Worm (Caenorhabditis elegans) whole organism, L2 larva: ENCODE measurements around the gene oig-4.

ENCODE experiments used
- C34F6.9 ChIP-seq: fragments of 150-350 bp; optimal IDR thresholded peaks from 2 replicates; lab custom pipeline; 2014; ENCODE audit warnings: missing biosample characterization, missing genetic modification characterization
- F13H6.1 ChIP-seq: sonication (generic microtip); optimal IDR thresholded peaks from 2 replicates; lab custom pipeline; 2016; ENCODE audit warnings: missing genetic modification characterization, missing compliant biosample characterization
- Y55F3AM.14 ChIP-seq: fragments of 200-800 bp; sonication (Bioruptor generic); optimal IDR thresholded peaks from 2 replicates; lab custom pipeline; 2018; ENCODE audit warnings: mild to moderate bottlenecking, missing genetic modification characterization, missing compliant biosample characterization
- alr-1 ChIP-seq: fragments of 150-350 bp; optimal IDR thresholded peaks from 2 replicates; lab custom pipeline; 2014; ENCODE audit warnings: missing biosample characterization, missing genetic modification characterization
- blmp-1 ChIP-seq: sonication (generic microtip); optimal IDR thresholded peaks from 2 replicates; lab custom pipeline; 2017; ENCODE audit warnings: missing genetic modification characterization, mild to moderate bottlenecking, missing compliant biosample characterization, antibody characterized with exemption, moderate library complexity; ENCODE audit not compliant: insufficient read depth
- ceh-16 ChIP-seq: fragments of 150-350 bp; optimal IDR thresholded peaks from 2 replicates; lab custom pipeline; 2014; ENCODE audit warnings: missing biosample characterization, missing genetic modification characterization
- ceh-82 ChIP-seq: fragments of 150-350 bp; optimal IDR thresholded peaks from 2 replicates; lab custom pipeline; 2014; ENCODE audit warnings: missing biosample characterization, missing genetic modification characterization
- dmd-4 ChIP-seq: sonication (generic microtip); optimal IDR thresholded peaks from 2 replicates; lab custom pipeline; 2017; ENCODE audit warnings: missing biosample characterization, missing genetic modification characterization
- egl-27 ChIP-seq: sonication (generic microtip); optimal IDR thresholded peaks from 3 replicates; lab custom pipeline; 2017; ENCODE audit warnings: missing biosample characterization, missing genetic modification reagents, missing genetic modification characterization
- elt-3 ChIP-seq: sonication (generic microtip); optimal IDR thresholded peaks from 2 replicates; lab custom pipeline; 2017; ENCODE audit warnings: missing biosample characterization, missing genetic modification characterization
- fos-1 ChIP-seq: fragments of 150-350 bp; optimal IDR thresholded peaks from 2 replicates; lab custom pipeline; 2014; ENCODE audit warnings: missing biosample characterization, missing genetic modification characterization
- gmeb-1 ChIP-seq: fragments of 150-350 bp; optimal IDR thresholded peaks from 2 replicates; lab custom pipeline; 2014; ENCODE audit warnings: missing biosample characterization, missing genetic modification characterization
- lin-11 ChIP-seq: fragments of 150-350 bp; sonication (generic microtip); optimal IDR thresholded peaks from 2 replicates; lab custom pipeline; 2014; ENCODE audit warnings: missing biosample characterization, missing genetic modification characterization, inconsistent platforms, mixed read lengths
- lin-39 ChIP-seq: fragments of 150-350 bp; optimal IDR thresholded peaks from 2 replicates; lab custom pipeline; 2014; ENCODE audit warnings: missing biosample characterization, missing genetic modification reagents, missing genetic modification characterization
- mab-5 ChIP-seq: fragments of 150-350 bp; optimal IDR thresholded peaks from 2 replicates; lab custom pipeline; 2014; ENCODE audit warnings: missing biosample characterization, missing genetic modification characterization
- mbf-1 ChIP-seq: sonication (generic microtip); optimal IDR thresholded peaks from 2 replicates; lab custom pipeline; 2017; ENCODE audit warnings: missing biosample characterization, missing genetic modification characterization
- mdl-1 ChIP-seq, 2 experiments: fragments of 150-350 bp in 1 of 2; sonication (generic microtip) in 1 of 2; optimal IDR thresholded peaks; 2 replicates each; lab custom pipeline; 2017; ENCODE audit warnings: missing biosample characterization in 2 of 2, missing genetic modification characterization in 2 of 2
- nhr-10 ChIP-seq: sonication (generic microtip); optimal IDR thresholded peaks from 2 replicates; lab custom pipeline; 2017; ENCODE audit warnings: missing biosample characterization, missing genetic modification characterization
- nhr-11 ChIP-seq: fragments of 150-350 bp; optimal IDR thresholded peaks from 2 replicates; lab custom pipeline; 2014; ENCODE audit warnings: missing biosample characterization, missing genetic modification characterization
- nhr-12 ChIP-seq: fragments of 150-350 bp; optimal IDR thresholded peaks from 2 replicates; lab custom pipeline; 2014; ENCODE audit warnings: missing biosample characterization, missing genetic modification characterization
- nhr-129 ChIP-seq: fragments of 150-350 bp; optimal IDR thresholded peaks from 2 replicates; lab custom pipeline; 2014; ENCODE audit warnings: missing biosample characterization, missing genetic modification characterization
- nhr-23 ChIP-seq: fragments of 150-350 bp; optimal IDR thresholded peaks from 2 replicates; lab custom pipeline; 2014; ENCODE audit warnings: missing biosample characterization, missing genetic modification reagents, missing genetic modification characterization
- nhr-237 ChIP-seq: fragments of 150-350 bp; optimal IDR thresholded peaks from 2 replicates; lab custom pipeline; 2014; ENCODE audit warnings: missing biosample characterization, missing genetic modification characterization
- nhr-25 ChIP-seq: fragments of 150-350 bp; sonication (generic microtip); optimal IDR thresholded peaks from 3 replicates; lab custom pipeline; 2014; ENCODE audit warnings: missing biosample characterization, missing genetic modification characterization
- nhr-77 ChIP-seq: fragments of 150-350 bp; optimal IDR thresholded peaks from 2 replicates; lab custom pipeline; 2014; ENCODE audit warnings: missing biosample characterization, missing genetic modification characterization
- peb-1 ChIP-seq: fragments of 150-350 bp; optimal IDR thresholded peaks from 2 replicates; lab custom pipeline; 2014; ENCODE audit warnings: missing biosample characterization, missing genetic modification characterization
- sem-4 ChIP-seq: fragments of 150-350 bp; optimal IDR thresholded peaks from 2 replicates; lab custom pipeline; 2014; ENCODE audit warnings: missing biosample characterization, missing genetic modification reagents, missing genetic modification characterization
- skn-1 ChIP-seq: sonication (generic microtip); optimal IDR thresholded peaks from 2 replicates; lab custom pipeline; 2017; ENCODE audit warnings: missing biosample characterization, missing genetic modification characterization
- sma-3 ChIP-seq: sonication (generic microtip); optimal IDR thresholded peaks from 2 replicates; lab custom pipeline; 2016; ENCODE audit warnings: missing genetic modification reagents, missing genetic modification characterization, missing compliant biosample characterization
- sma-9 ChIP-seq, 2 experiments: fragments of 150-350 bp in 1 of 2; sonication (generic microtip) in 1 of 2; optimal IDR thresholded peaks; 2 replicates each; lab custom pipeline; 2014 to 2016; ENCODE audit warnings: missing genetic modification characterization in 2 of 2, mild to moderate bottlenecking in 1 of 2, missing biosample characterization in 1 of 2, missing compliant biosample characterization in 1 of 2, missing genetic modification reagents in 1 of 2, moderate library complexity in 1 of 2
- snpc-4 ChIP-seq: fragments of 150-350 bp; optimal IDR thresholded peaks from 2 replicates; lab custom pipeline; 2014; ENCODE audit warnings: missing biosample characterization, missing genetic modification characterization
- unc-39 ChIP-seq: fragments of 150-350 bp; optimal IDR thresholded peaks from 2 replicates; lab custom pipeline; 2014; ENCODE audit warnings: missing biosample characterization, missing genetic modification characterization
- unc-62 ChIP-seq: fragments of 150-350 bp; optimal IDR thresholded peaks from 2 replicates; lab custom pipeline; 2014; ENCODE audit warnings: missing biosample characterization, missing genetic modification reagents, missing genetic modification characterization
- zag-1 ChIP-seq: fragments of 150-350 bp; optimal IDR thresholded peaks from 2 replicates; lab custom pipeline; 2014; ENCODE audit warnings: missing biosample characterization, missing genetic modification characterization
- ztf-11 ChIP-seq: sonication (generic microtip); optimal IDR thresholded peaks from 2 replicates; lab custom pipeline; 2017; ENCODE audit warnings: missing biosample characterization, missing genetic modification characterization
- ztf-4 ChIP-seq: fragments of 150-350 bp; optimal IDR thresholded peaks from 2 replicates; lab custom pipeline; 2014; ENCODE audit warnings: missing biosample characterization, missing genetic modification characterization

The oig-4 gene

DNA sequence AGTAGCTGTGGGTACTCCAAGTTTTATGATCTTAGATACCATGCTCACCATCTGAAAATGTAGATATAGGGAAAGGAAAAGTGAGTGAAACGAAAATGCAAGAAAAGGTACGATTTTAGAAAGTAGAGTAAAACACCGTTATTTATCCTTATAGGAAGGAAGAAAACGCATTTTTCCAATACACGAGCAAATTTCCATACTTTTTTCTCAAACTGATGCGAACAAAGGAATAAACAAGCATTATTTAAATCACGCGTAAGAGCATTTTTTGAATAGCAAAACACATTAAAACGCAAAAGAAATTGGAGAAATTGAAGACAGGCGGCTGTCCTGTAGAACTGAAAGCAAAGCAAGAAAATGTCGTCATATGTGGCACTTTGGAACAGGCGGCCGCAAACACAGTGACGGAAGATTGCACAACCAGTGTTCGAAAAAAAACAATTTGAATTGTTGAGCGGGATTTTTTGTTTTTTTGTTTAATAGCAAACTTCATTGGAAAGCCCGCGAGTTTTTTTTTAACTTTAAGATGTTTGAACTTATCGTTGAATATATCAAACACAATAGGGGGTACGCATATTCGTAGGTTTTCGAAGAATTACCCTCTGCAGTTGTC lies 14.5 kb upstream of the oig-4 start, which contains the start of gene pgam-5:
Gene pgam-5, minus strand, starts transcription at position 51 of the 613 bp plus-strand sequence.
- TF ChIP-seq nhr-23 (tag; lab: Kevin White, UChicago) (no peak), nhr-129 (tag; lab: Kevin White, UChicago) (peak; percentile 4)

DNA sequence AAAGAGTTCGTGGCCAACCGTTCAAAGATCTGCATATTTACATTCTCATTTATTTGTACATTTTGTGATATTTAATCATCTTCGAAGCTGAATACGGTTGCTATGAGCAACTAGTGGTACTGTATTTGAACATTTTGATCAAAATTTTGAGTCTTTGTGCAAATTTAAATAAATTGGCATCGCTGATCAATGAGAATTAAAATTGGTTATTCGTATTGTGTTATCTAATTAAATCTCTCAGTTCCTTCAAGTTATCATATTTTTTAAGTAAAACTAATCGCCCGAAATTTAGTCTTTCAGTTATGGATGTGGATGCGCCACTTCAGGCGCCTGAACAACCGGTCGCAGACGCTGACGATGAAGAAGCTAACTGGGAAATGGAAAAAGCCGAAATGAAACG lies 14.0 kb upstream of the oig-4 start, which contains the start of gene npp-21:
Gene npp-21, plus strand, starts transcription at position 301 of the 400 bp plus-strand sequence.
- TF ChIP-seq dmd-4 (tag; lab: Kevin White, UChicago) = no peak
- no peak for TF ChIP-seq ceh-82 (tag; lab: Kevin White, UChicago)
- TF ChIP-seq egl-27 (tag; lab: Kevin White, UChicago) = no peak
- TF ChIP-seq snpc-4 (tag; lab: Kevin White, UChicago) = no peak
- TF ChIP-seq nhr-10 (tag; lab: Kevin White, UChicago) = no peak
- no peak for TF ChIP-seq nhr-12 (tag; lab: Kevin White, UChicago)
- no peak for TF ChIP-seq lin-11 (tag; lab: Kevin White, UChicago)
- TF ChIP-seq gmeb-1 (tag; lab: Kevin White, UChicago) = no peak
- TF ChIP-seq zag-1 = no peak
- no peak for TF ChIP-seq nhr-23 (tag; lab: Kevin White, UChicago)
- no peak for TF ChIP-seq ceh-16

DNA sequence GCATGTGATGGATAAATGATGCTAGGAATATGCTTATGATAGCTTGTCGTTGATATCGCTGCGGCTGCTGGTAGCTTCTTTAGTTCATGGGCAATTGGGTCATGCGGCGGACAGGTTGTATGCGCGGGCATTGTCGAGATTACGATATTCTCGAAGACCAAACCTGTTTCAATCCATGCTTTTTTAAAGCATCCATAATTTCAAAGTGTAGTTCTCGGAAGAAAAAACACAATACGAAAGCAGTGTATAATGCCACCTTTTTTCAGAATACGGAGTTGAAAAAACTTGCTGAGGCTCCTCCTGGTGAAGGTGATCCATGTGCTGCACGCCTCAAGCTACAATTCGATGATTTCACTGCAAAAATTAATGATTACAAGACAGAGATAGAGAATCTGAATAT lies 8.0 kb upstream of the oig-4 start, which contains the start of gene osm-8:
Gene osm-8, minus strand, starts transcription at position 101 of the 400 bp plus-strand sequence.
- no peak for TF ChIP-seq ceh-82 (tag; lab: Kevin White, UChicago)
- TF ChIP-seq nhr-77 = no peak
- no peak for TF ChIP-seq ztf-11 (tag; lab: Kevin White, UChicago)
- no peak for TF ChIP-seq unc-39 (tag; lab: Kevin White, UChicago)
- no peak for TF ChIP-seq ztf-4 (tag; lab: Kevin White, UChicago)
- TF ChIP-seq sma-9 (GFP tag; optimal IDR thresholded peaks at IDR 0.05; lab: Kevin White, UChicago) = no peak
- TF ChIP-seq sma-9 (tag; optimal IDR thresholded peaks at IDR 0.05; lab: Kevin White, UChicago) = no peak
- TF ChIP-seq egl-27 (tag; lab: Kevin White, UChicago) = no peak
- no peak for TF ChIP-seq F13H6.1
- no peak for TF ChIP-seq mdl-1 (tag; optimal IDR thresholded peaks at IDR 0.05; lab: Kevin White, UChicago)
- no peak for TF ChIP-seq nhr-25 (tag; lab: Kevin White, UChicago)
- TF ChIP-seq alr-1 (tag; lab: Kevin White, UChicago) = no peak
- no peak for TF ChIP-seq ceh-16

DNA sequence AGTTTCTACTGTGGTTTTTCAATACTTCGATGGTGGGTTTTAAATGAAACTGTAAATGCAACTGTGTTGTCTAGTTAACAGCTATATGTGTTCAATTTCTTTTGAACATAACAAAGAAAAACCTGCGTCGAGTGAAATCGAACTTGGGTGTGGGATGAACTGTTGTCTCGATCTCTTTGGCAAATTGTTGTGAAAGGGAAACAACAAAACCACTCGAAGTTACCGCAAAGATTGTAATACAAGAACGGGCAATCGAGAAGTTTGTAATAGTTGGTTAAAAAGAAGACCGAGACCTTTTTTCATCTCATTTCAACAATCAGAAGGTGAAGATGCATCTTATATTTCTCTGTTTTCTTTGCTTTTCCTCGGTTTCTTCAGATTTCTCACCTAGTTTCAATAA lies 5.4 kb upstream of the oig-4 start, which contains the start of gene lips-17:
Gene lips-17, plus strand, starts transcription at position 301 of the 400 bp plus-strand sequence.
- TF ChIP-seq sem-4 (no peak), sma-3 (no peak), peb-1 (no peak), sma-9 (GFP tag; optimal IDR thresholded peaks at IDR 0.05; lab: Kevin White, UChicago) (no peak), sma-9 (tag; optimal IDR thresholded peaks at IDR 0.05; lab: Kevin White, UChicago) (no peak), alr-1 (tag; lab: Kevin White, UChicago) (no peak), gmeb-1 (tag; lab: Kevin White, UChicago) (no peak), fos-1 (tag; lab: Kevin White, UChicago) (no peak), F13H6.1 (no peak), skn-1 (tag; lab: Kevin White, UChicago) (no peak), dmd-4 (tag; lab: Kevin White, UChicago) (no peak), lin-11 (tag; lab: Kevin White, UChicago) (no peak), C34F6.9 (no peak), lin-39 (tag; lab: Kevin White, UChicago) (no peak), mbf-1 (tag; lab: Kevin White, UChicago) (no peak), blmp-1 (no peak), nhr-77 (no peak)
- TF ChIP-seq, all 48 proteins: peak for 0

DNA sequence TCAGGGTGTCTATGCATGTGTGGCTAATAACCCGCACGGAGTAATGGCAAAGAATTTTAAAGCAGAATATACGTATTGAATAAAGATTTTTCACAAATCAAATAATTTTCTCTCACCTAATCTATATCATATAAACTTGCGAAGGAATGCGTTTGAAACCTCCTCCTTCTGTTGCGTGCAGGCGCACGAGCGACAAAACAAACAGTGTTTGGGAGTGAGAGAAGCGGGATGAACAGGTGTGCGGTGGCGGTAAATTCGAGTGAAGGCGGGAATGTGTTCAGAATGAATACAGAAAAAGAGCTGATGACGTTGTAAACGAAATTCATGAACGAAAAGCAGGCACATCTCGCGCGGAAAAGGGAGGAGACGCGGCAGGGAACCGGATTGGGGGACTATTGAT lies 993 bp downstream of the oig-4 start:
- TF ChIP-seq unc-62 (GFP tag; lab: Kevin White, UChicago) (no peak), alr-1 (tag; lab: Kevin White, UChicago) (no peak), elt-3 (tag; lab: Kevin White, UChicago) (no peak), F13H6.1 (no peak), mbf-1 (tag; lab: Kevin White, UChicago) (no peak), Y55F3AM.14 (no peak), mab-5 (no peak), nhr-11 (tag; lab: Kevin White, UChicago) (no peak), ztf-11 (tag; lab: Kevin White, UChicago) (no peak), nhr-237 (tag; lab: Kevin White, UChicago) (no peak)
